Worm (Caenorhabditis elegans): ENCODE data around the gene K05F1.1.
"Not testable (repeated sequence)": the region's sequence is repeated elsewhere in the genome, so short reads cannot be mapped to it uniquely, and the experiment has no call there.

The K05F1.1 gene

ce11 chrII:5799553-5799952 is 1.6 kb upstream of the K05F1.1 start, which contains the start of gene K05F1.8:
Gene K05F1.8 (minus strand): TSS chrII:5799653.
- no peak for TF ChIP-seq klf-2 (GFP tag; conservative IDR thresholded peaks at IDR 0.05)
- TF ChIP-seq ztf-29 (GFP tag; IDR thresholded peaks at IDR 0.05) = no peak
- TF ChIP-seq ref-1 (GFP tag; conservative IDR thresholded peaks at IDR 0.05) = no peak
- no peak for TF ChIP-seq T22C8.4 (GFP tag; IDR thresholded peaks at IDR 0.05)
- TF ChIP-seq cog-1 (tag; optimal IDR thresholded peaks at IDR 0.05) = no peak
- no peak for TF ChIP-seq tab-1 (GFP tag; IDR thresholded peaks at IDR 0.05)
- TF ChIP-seq flt-1 (GFP tag; IDR thresholded peaks at IDR 0.05) = no peak
- no peak for TF ChIP-seq ztf-23 (GFP tag; IDR thresholded peaks at IDR 0.05)
- no peak for TF ChIP-seq med-1 (GFP tag; optimal IDR thresholded peaks at IDR 0.05; ENCODE audit: insufficient read depth)

- no peak for TF ChIP-seq med-1 (GFP tag; optimal IDR thresholded peaks at IDR 0.05; ENCODE audit: insufficient read depth)
- TF ChIP-seq ztf-29 (GFP tag; IDR thresholded peaks at IDR 0.05) = no peak
- TF ChIP-seq ref-1 (GFP tag; conservative IDR thresholded peaks at IDR 0.05) = no peak
- TF ChIP-seq tab-1 (GFP tag; IDR thresholded peaks at IDR 0.05) = no peak
- no peak for TF ChIP-seq cog-1 (tag; optimal IDR thresholded peaks at IDR 0.05)
- no peak for TF ChIP-seq klf-2 (GFP tag; conservative IDR thresholded peaks at IDR 0.05)
- TF ChIP-seq T22C8.4 (GFP tag; IDR thresholded peaks at IDR 0.05) = no peak
- no peak for TF ChIP-seq flt-1 (GFP tag; IDR thresholded peaks at IDR 0.05)
- TF ChIP-seq ztf-23 (GFP tag; IDR thresholded peaks at IDR 0.05) = no peak
Measured at ce11 chrII:5804288-5804687, 3.1 kb downstream of the K05F1.1 start.

ce11 chrII:5805303-5805702 is 4.1 kb downstream of the K05F1.1 start, which contains the start of gene K05F1.10:
Gene K05F1.10 (minus strand): TSS chrII:5805473.
- TF ChIP-seq ztf-29 (GFP tag; IDR thresholded peaks at IDR 0.05) (no peak), ref-1 (GFP tag; conservative IDR thresholded peaks at IDR 0.05) (no peak), ztf-23 (GFP tag; IDR thresholded peaks at IDR 0.05) (no peak), klf-2 (GFP tag; conservative IDR thresholded peaks at IDR 0.05) (no peak), flt-1 (GFP tag; IDR thresholded peaks at IDR 0.05) (no peak), cog-1 (tag; optimal IDR thresholded peaks at IDR 0.05) (no peak), tab-1 (GFP tag; IDR thresholded peaks at IDR 0.05) (no peak), med-1 (GFP tag; optimal IDR thresholded peaks at IDR 0.05; ENCODE audit: insufficient read depth) (no peak), T22C8.4 (GFP tag; IDR thresholded peaks at IDR 0.05) (no peak)

ce11 chrII:5806563-5806962 is 5.4 kb downstream of the K05F1.1 start:
- TF ChIP-seq ztf-23 (GFP tag; IDR thresholded peaks at IDR 0.05) = no peak
- no peak for TF ChIP-seq T22C8.4 (GFP tag; IDR thresholded peaks at IDR 0.05)
- no peak for TF ChIP-seq cog-1 (tag; optimal IDR thresholded peaks at IDR 0.05)
- TF ChIP-seq flt-1 (GFP tag; IDR thresholded peaks at IDR 0.05) = no peak
- no peak for TF ChIP-seq ztf-29 (GFP tag; IDR thresholded peaks at IDR 0.05)
- TF ChIP-seq med-1 (GFP tag; optimal IDR thresholded peaks at IDR 0.05; ENCODE audit: insufficient read depth) = no peak
- TF ChIP-seq tab-1 (GFP tag; IDR thresholded peaks at IDR 0.05) = no peak
- TF ChIP-seq ref-1 (GFP tag; conservative IDR thresholded peaks at IDR 0.05) = no peak
- no peak for TF ChIP-seq klf-2 (GFP tag; conservative IDR thresholded peaks at IDR 0.05)

ce11 chrII:5810230-5810629 is 9.0 kb downstream of the K05F1.1 start, which contains the start of the genes msp-64 and ZK1248.5:
Gene msp-64 (minus strand): TSS chrII:5810330.
Gene ZK1248.5 (plus strand): TSS chrII:5810514.
- TF ChIP-seq ztf-23 (GFP tag; IDR thresholded peaks at IDR 0.05) (no peak), flt-1 (GFP tag; IDR thresholded peaks at IDR 0.05) (no peak), cog-1 (tag; optimal IDR thresholded peaks at IDR 0.05) (no peak), T22C8.4 (GFP tag; IDR thresholded peaks at IDR 0.05) (no peak), tab-1 (GFP tag; IDR thresholded peaks at IDR 0.05) (no peak), ref-1 (GFP tag; conservative IDR thresholded peaks at IDR 0.05) (no peak), klf-2 (GFP tag; conservative IDR thresholded peaks at IDR 0.05) (no peak), ztf-29 (GFP tag; IDR thresholded peaks at IDR 0.05) (no peak), med-1 (GFP tag; optimal IDR thresholded peaks at IDR 0.05; ENCODE audit: insufficient read depth) (no peak)

ce11 chrII:5815382-5815781 is 14.2 kb downstream of the K05F1.1 start, which contains the start of gene wago-5:
Gene wago-5 (minus strand): TSS chrII:5815482.
- TF ChIP-seq ref-1 (GFP tag; conservative IDR thresholded peaks at IDR 0.05); med-1 (GFP tag; optimal IDR thresholded peaks at IDR 0.05; ENCODE audit: insufficient read depth); tab-1 (GFP tag; IDR thresholded peaks at IDR 0.05): not testable (repeated sequence)

ce11 chrII:5816346-5816745 is 15.2 kb downstream of the K05F1.1 start, which contains the start of gene ZK1248.20:
Gene ZK1248.20 (plus strand): TSS chrII:5816646.
- TF ChIP-seq flt-1 (GFP tag; IDR thresholded peaks at IDR 0.05) = no peak
- no peak for TF ChIP-seq ztf-29 (GFP tag; IDR thresholded peaks at IDR 0.05)
- no peak for TF ChIP-seq cog-1 (tag; optimal IDR thresholded peaks at IDR 0.05)
- no peak for TF ChIP-seq klf-2 (GFP tag; conservative IDR thresholded peaks at IDR 0.05)
- TF ChIP-seq ref-1 (GFP tag; conservative IDR thresholded peaks at IDR 0.05) = no peak
- TF ChIP-seq T22C8.4 (GFP tag; IDR thresholded peaks at IDR 0.05) = no peak
- TF ChIP-seq med-1 (GFP tag; optimal IDR thresholded peaks at IDR 0.05; ENCODE audit: insufficient read depth) = no peak

ce11 chrII:5818298-5818697 is 17.1 kb downstream of the K05F1.1 start, which contains the start of gene ZK1248.4:
Gene ZK1248.4 (plus strand): TSS chrII:5818598.
- no peak for TF ChIP-seq cog-1 (tag; optimal IDR thresholded peaks at IDR 0.05)
- TF ChIP-seq ref-1 (GFP tag; conservative IDR thresholded peaks at IDR 0.05) = no peak
- TF ChIP-seq ztf-29 (GFP tag; IDR thresholded peaks at IDR 0.05) = no peak
- TF ChIP-seq ztf-23 (GFP tag; IDR thresholded peaks at IDR 0.05) = no peak
- TF ChIP-seq klf-2 (GFP tag; conservative IDR thresholded peaks at IDR 0.05) = no peak
- no peak for TF ChIP-seq T22C8.4 (GFP tag; IDR thresholded peaks at IDR 0.05)
- no peak for TF ChIP-seq med-1 (GFP tag; optimal IDR thresholded peaks at IDR 0.05; ENCODE audit: insufficient read depth)
- no peak for TF ChIP-seq flt-1 (GFP tag; IDR thresholded peaks at IDR 0.05)
- no peak for TF ChIP-seq tab-1 (GFP tag; IDR thresholded peaks at IDR 0.05)

- TF ChIP-seq tab-1 (GFP tag; IDR thresholded peaks at IDR 0.05) = no peak
- 0 out of 2 replicates have a peak, but pooled peaks have one; percentile 48 for TF ChIP-seq ztf-23 (GFP tag; IDR thresholded peaks at IDR 0.05)
- TF ChIP-seq flt-1 (GFP tag; IDR thresholded peaks at IDR 0.05) = peak; percentile 52; the same call in 1 of the 2 replicates
Measured at ce11 chrII:5819655-5820054, 18.5 kb downstream of the K05F1.1 start.

ce11 chrII:5820282-5820762 is 19.1 kb downstream of the K05F1.1 start, which contains the start of gene ehs-1:
Gene ehs-1 (plus strand): TSS chrII:5820712.
- no peak for TF ChIP-seq cog-1 (tag; optimal IDR thresholded peaks at IDR 0.05)
- no peak for TF ChIP-seq ref-1 (GFP tag; conservative IDR thresholded peaks at IDR 0.05)
- TF ChIP-seq T22C8.4 (GFP tag; IDR thresholded peaks at IDR 0.05) = no peak
- TF ChIP-seq ztf-23 (GFP tag; IDR thresholded peaks at IDR 0.05) = no peak
- no peak for TF ChIP-seq flt-1 (GFP tag; IDR thresholded peaks at IDR 0.05)
